Fruit fly (Drosophila melanogaster): ENCODE measurements around the gene cal1.

The cal1 gene

DNA sequence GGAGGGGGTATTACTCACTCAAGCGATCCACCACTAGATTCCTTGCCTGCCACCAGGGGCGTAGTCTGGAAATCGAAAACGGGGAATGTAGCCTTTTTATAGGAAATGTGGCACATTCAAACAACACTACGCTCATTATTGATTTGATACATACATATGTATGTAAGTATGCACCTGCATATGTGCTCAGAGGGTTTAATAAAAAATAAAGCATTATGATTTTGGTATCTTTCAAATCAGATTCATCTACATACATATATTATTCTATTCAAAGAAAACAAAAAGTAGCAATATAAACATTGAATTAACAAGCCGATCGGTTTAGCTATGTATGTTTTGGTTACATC is 31.2 kb upstream of the cal1 start (continued):
- TF ChIP-seq Dad (GFP tag; optimal IDR thresholded peaks at IDR 0.05) (peak; percentile 61), pho (GFP tag; optimal IDR thresholded peaks at IDR 0.05) (no peak), Scr (GFP tag; IDR thresholded peaks at IDR 0.05; ENCODE audit: partially characterized antibody) (no peak), dati (GFP tag; IDR thresholded peaks at IDR 0.05) (no peak), trem (tag; optimal IDR thresholded peaks at IDR 0.05) (peak; percentile 27), ewg (GFP tag; optimal IDR thresholded peaks at IDR 0.05) (peak; percentile 2), CG14710 (tag; optimal IDR thresholded peaks at IDR 0.05) (peak; percentile 35), CG9817 (tag; optimal IDR thresholded peaks at IDR 0.05) (peak; percentile 1), BtbVII (GFP tag; optimal IDR thresholded peaks at IDR 0.05) (no peak), CG7357 (GFP tag; IDR thresholded peaks at IDR 0.05) (0 out of 3 replicates have a peak, but pooled peaks have one; percentile 27), CG12769 (tag; optimal IDR thresholded peaks at IDR 0.05) (peak; percentile 29), CG7839 (tag; optimal IDR thresholded peaks at IDR 0.05) (peak; percentile 54), CG17186 (GFP tag; optimal IDR thresholded peaks at IDR 0.05) (peak; percentile 3), onecut (GFP tag; IDR thresholded peaks at IDR 0.05) (peak; percentile 41; the same call in 1 of the 2 replicates), odd (GFP tag; optimal IDR thresholded peaks at IDR 0.05) (no peak), Ada2b (GFP tag; IDR thresholded peaks at IDR 0.05) (peak; percentile 4; the same call in 1 of the 2 replicates), yki (optimal IDR thresholded peaks at IDR 0.05) (no peak), h (optimal IDR thresholded peaks at IDR 0.05) (no peak), lola (GFP tag; optimal IDR thresholded peaks at IDR 0.05) (peak in 1 of 3 experiments; percentile 16), CG18262 (tag; optimal IDR thresholded peaks at IDR 0.05) (peak; percentile 66), CG6254 (GFP tag; optimal IDR thresholded peaks at IDR 0.05) (peak; percentile 45), CG1603 (tag; optimal IDR thresholded peaks at IDR 0.05) (peak; percentile 42), tin (GFP tag; optimal IDR thresholded peaks at IDR 0.05) (peak; percentile 30), Six4 (GFP tag; optimal IDR thresholded peaks at IDR 0.05) (peak; percentile 4), unpg (GFP tag; optimal IDR thresholded peaks at IDR 0.05) (peak; percentile 15), CG11723 (GFP tag; optimal IDR thresholded peaks at IDR 0.05) (no peak), Dek (tag; optimal IDR thresholded peaks at IDR 0.05) (no peak), Pdp1 (GFP tag; optimal IDR thresholded peaks at IDR 0.05) (peak in 1 of 2 experiments; percentile 21), disco-r (GFP tag; optimal IDR thresholded peaks at IDR 0.05) (no peak), CG2712 (tag; optimal IDR thresholded peaks at IDR 0.05) (peak; percentile 59), vvl (GFP tag; IDR thresholded peaks at IDR 0.05) (peak; percentile 39; the same call in 1 of the 2 replicates), CG31441 (GFP tag; IDR thresholded peaks at IDR 0.05) (peak; percentile 43; the same call in 1 of the 2 replicates), ci (GFP tag; IDR thresholded peaks at IDR 0.05) (no peak), CG6175 (GFP tag; IDR thresholded peaks at IDR 0.05) (no peak), lmd (GFP tag; IDR thresholded peaks at IDR 0.05) (0 out of 2 replicates have a peak, but pooled peaks have one; percentile 20), YL-1 (GFP tag; optimal IDR thresholded peaks at IDR 0.05) (no peak), ac (GFP tag; optimal IDR thresholded peaks at IDR 0.05) (no peak)

DNA sequence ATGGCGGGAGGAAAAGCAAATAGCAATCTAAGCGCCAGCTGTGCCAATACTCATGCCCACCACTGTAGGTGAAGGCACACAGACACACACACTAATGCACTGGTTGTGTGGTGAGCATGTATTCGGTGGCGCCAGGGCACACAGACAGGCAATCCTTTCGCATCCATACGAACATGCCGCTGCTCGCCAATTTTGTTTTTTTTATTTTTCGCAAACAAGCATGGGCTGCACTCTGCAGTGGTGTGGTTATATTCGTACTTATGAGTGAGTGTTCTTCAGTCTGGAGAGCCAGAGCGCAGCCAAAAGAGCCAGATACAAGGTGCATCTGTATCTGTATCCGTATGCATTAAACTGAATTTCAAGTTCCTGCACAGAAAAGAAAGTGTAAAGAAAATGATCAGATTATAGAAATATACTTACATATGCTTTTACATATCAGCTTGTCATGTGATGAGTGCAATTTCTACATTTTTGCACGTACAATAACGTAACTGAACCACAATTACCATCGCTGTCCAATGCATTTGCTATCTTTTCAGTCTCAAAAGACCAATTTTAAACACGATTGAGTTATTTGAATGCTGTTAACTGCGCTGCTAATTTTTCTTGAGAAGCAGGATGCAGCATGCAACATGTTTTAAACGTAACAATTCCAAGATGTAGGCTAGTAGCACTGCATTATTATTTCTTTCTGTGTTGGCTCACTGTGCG is 28.8 kb upstream of the cal1 start:
- TF ChIP-seq CG8359 (GFP tag; optimal IDR thresholded peaks at IDR 0.05; ENCODE audit: borderline replicate concordance) (no peak), peb (GFP tag; IDR thresholded peaks at IDR 0.05) (no peak), CG15696 (tag; optimal IDR thresholded peaks at IDR 0.05) (no peak), Oaz (GFP tag; IDR thresholded peaks at IDR 0.05) (no peak), Hr78 (GFP tag; optimal IDR thresholded peaks at IDR 0.05) (no peak), CG3163 (GFP tag; optimal IDR thresholded peaks at IDR 0.05) (no peak), Nf-YA (GFP tag; IDR thresholded peaks at IDR 0.05) (no peak), CG2875 (GFP tag; optimal IDR thresholded peaks at IDR 0.05) (peak; percentile 47), Opbp (GFP tag; IDR thresholded peaks at IDR 0.05; ENCODE audit: partially characterized antibody) (0 out of 3 replicates have a peak, but pooled peaks have one; percentile 35), CG9817 (tag; optimal IDR thresholded peaks at IDR 0.05) (no peak), CG8478 (optimal IDR thresholded peaks at IDR 0.05) (no peak), CG4854 (GFP tag; optimal IDR thresholded peaks at IDR 0.05) (no peak), Rfx (GFP tag; IDR thresholded peaks at IDR 0.05) (no peak), sc (optimal IDR thresholded peaks at IDR 0.05) (no peak), sc (GFP tag; optimal IDR thresholded peaks at IDR 0.05) (no peak), CG9609 (GFP tag; optimal IDR thresholded peaks at IDR 0.05) (no peak)

Measured in whole organism, embryonic.